Worm (Caenorhabditis elegans) whole organism, mixed stage, embryonic: Measurements from ENCODE around the gene F35F10.6.

Experiments
- M03D4.4 ChIP-seq: sonication (generic microtip); optimal IDR thresholded peaks from 2 replicates; lab custom pipeline; 2017; ENCODE audit warnings: mild to moderate bottlenecking, missing genetic modification characterization, missing compliant biosample characterization
- bed-3 ChIP-seq: fragments of 200-800 bp; sonication (Bioruptor generic); optimal IDR thresholded peaks from 3 replicates; lab custom pipeline; 2018; ENCODE audit warnings: mild to moderate bottlenecking, missing genetic modification characterization, moderate library complexity, missing compliant biosample characterization
- blmp-1 ChIP-seq: fragments of 150-350 bp; optimal IDR thresholded peaks from 2 replicates; lab custom pipeline; 2014; ENCODE audit warnings: missing biosample characterization, missing genetic modification characterization
- ceh-39 ChIP-seq: fragments of 150-350 bp; optimal IDR thresholded peaks from 2 replicates; lab custom pipeline; 2014; ENCODE audit warnings: missing biosample characterization, missing genetic modification characterization
- ceh-43 ChIP-seq: fragments of 200-800 bp; sonication (Bioruptor generic); optimal IDR thresholded peaks from 2 replicates; lab custom pipeline; 2018; ENCODE audit warnings: mild to moderate bottlenecking, missing genetic modification characterization, moderate library complexity, missing compliant biosample characterization
- ceh-83 ChIP-seq: fragments of 200-800 bp; sonication (Bioruptor generic); optimal IDR thresholded peaks from 2 replicates; lab custom pipeline; 2018; ENCODE audit warnings: mild to moderate bottlenecking, missing genetic modification characterization, missing compliant biosample characterization
- ces-1 ChIP-seq: fragments of 150-350 bp; optimal IDR thresholded peaks from 2 replicates; lab custom pipeline; 2014; ENCODE audit warnings: missing biosample characterization, missing genetic modification reagents, missing genetic modification characterization
- cnd-1 ChIP-seq: fragments of 200-800 bp; sonication (Bioruptor generic); optimal IDR thresholded peaks from 2 replicates; lab custom pipeline; 2018; ENCODE audit warnings: mild to moderate bottlenecking, missing genetic modification characterization, missing compliant biosample characterization
- drap-1 ChIP-seq: fragments of 200-800 bp; sonication (Bioruptor generic); optimal IDR thresholded peaks from 3 replicates; lab custom pipeline; 2018; ENCODE audit warnings: mild to moderate bottlenecking, missing genetic modification characterization, missing compliant biosample characterization
- elt-1 ChIP-seq: sonication (generic microtip); optimal IDR thresholded peaks from 2 replicates; lab custom pipeline; 2017; ENCODE audit warnings: missing genetic modification characterization, mild to moderate bottlenecking, missing compliant biosample characterization, antibody characterized with exemption, moderate library complexity, borderline replicate concordance; ENCODE audit not compliant: insufficient read depth
- elt-3 ChIP-seq: fragments of 150-350 bp; optimal IDR thresholded peaks from 2 replicates; lab custom pipeline; 2014; ENCODE audit warnings: missing biosample characterization, missing genetic modification characterization
- flh-1 ChIP-seq: fragments of 200-800 bp; sonication (Bioruptor generic); optimal IDR thresholded peaks from 2 replicates; lab custom pipeline; 2018; ENCODE audit warnings: mild to moderate bottlenecking, missing genetic modification characterization, moderate library complexity, missing compliant biosample characterization
- hlh-1 ChIP-seq: fragments of 150-350 bp; optimal IDR thresholded peaks from 2 replicates; lab custom pipeline; 2014; ENCODE audit warnings: missing biosample characterization, missing genetic modification reagents, missing genetic modification characterization
- lin-13 ChIP-seq: fragments of 150-350 bp; optimal IDR thresholded peaks from 2 replicates; lab custom pipeline; 2014; ENCODE audit warnings: missing biosample characterization, missing genetic modification characterization
- lin-32 ChIP-seq: fragments of 200-800 bp; sonication (Bioruptor generic); optimal IDR thresholded peaks from 2 replicates; lab custom pipeline; 2018; ENCODE audit warnings: mild to moderate bottlenecking, missing genetic modification characterization, missing compliant biosample characterization
- lsy-2 ChIP-seq: fragments of 150-350 bp; optimal IDR thresholded peaks from 2 replicates; lab custom pipeline; 2014; ENCODE audit warnings: missing biosample characterization, missing genetic modification characterization
- mab-5 ChIP-seq: fragments of 150-350 bp; optimal IDR thresholded peaks from 2 replicates; lab custom pipeline; 2014; ENCODE audit warnings: missing biosample characterization, missing genetic modification characterization
- mep-1 ChIP-seq: fragments of 150-350 bp; optimal IDR thresholded peaks from 2 replicates; lab custom pipeline; 2017; ENCODE audit warnings: missing biosample characterization, missing genetic modification reagents, missing genetic modification characterization, inconsistent platforms
- nhr-12 ChIP-seq: fragments of 150-350 bp; optimal IDR thresholded peaks from 2 replicates; lab custom pipeline; 2014; ENCODE audit warnings: missing biosample characterization, missing genetic modification characterization
- nhr-2 ChIP-seq: fragments of 150-350 bp; optimal IDR thresholded peaks from 2 replicates; lab custom pipeline; 2014; ENCODE audit warnings: missing biosample characterization, missing genetic modification characterization
- nhr-237 ChIP-seq: fragments of 150-350 bp; optimal IDR thresholded peaks from 2 replicates; lab custom pipeline; 2014; ENCODE audit warnings: missing biosample characterization, missing genetic modification characterization
- nhr-76 ChIP-seq: sonication (generic microtip); optimal IDR thresholded peaks from 2 replicates; lab custom pipeline; 2017; ENCODE audit warnings: missing biosample characterization, missing genetic modification characterization
- pha-4 ChIP-seq: fragments of 150-350 bp; optimal IDR thresholded peaks from 2 replicates; lab custom pipeline; 2018; ENCODE audit warnings: missing biosample characterization, missing genetic modification reagents, missing genetic modification characterization
- sem-2 ChIP-seq: fragments of 200-800 bp; sonication (Bioruptor generic); optimal IDR thresholded peaks from 2 replicates; lab custom pipeline; 2018; ENCODE audit warnings: mild to moderate bottlenecking, missing genetic modification characterization, missing compliant biosample characterization
- snpc-4 ChIP-seq: fragments of 150-350 bp; optimal IDR thresholded peaks from 2 replicates; lab custom pipeline; 2014; ENCODE audit warnings: missing biosample characterization, missing genetic modification characterization
- sptf-1 ChIP-seq: sonication (generic microtip); optimal IDR thresholded peaks from 2 replicates; lab custom pipeline; 2017; ENCODE audit warnings: mild to moderate bottlenecking, missing genetic modification characterization, moderate library complexity, missing compliant biosample characterization
- tbx-8 ChIP-seq: fragments of 200-800 bp; sonication (Bioruptor generic); optimal IDR thresholded peaks from 2 replicates; lab custom pipeline; 2018; ENCODE audit warnings: mild to moderate bottlenecking, missing genetic modification characterization, moderate library complexity, missing compliant biosample characterization
- unc-120 ChIP-seq: sonication (generic microtip); optimal IDR thresholded peaks from 2 replicates; lab custom pipeline; 2017; ENCODE audit warnings: missing genetic modification characterization, missing compliant biosample characterization; ENCODE audit not compliant: poor library complexity, severe bottlenecking
- unc-39 ChIP-seq: fragments of 150-350 bp; optimal IDR thresholded peaks from 2 replicates; lab custom pipeline; 2014; ENCODE audit warnings: missing biosample characterization, missing genetic modification characterization
- unc-62 ChIP-seq: fragments of 150-350 bp; optimal IDR thresholded peaks from 2 replicates; lab custom pipeline; 2014; ENCODE audit warnings: missing biosample characterization, missing genetic modification reagents, missing genetic modification characterization
- zip-8 ChIP-seq: fragments of 150-350 bp; optimal IDR thresholded peaks from 2 replicates; lab custom pipeline; 2014; ENCODE audit warnings: missing biosample characterization, missing genetic modification characterization
- ztf-11 ChIP-seq: fragments of 150-350 bp; optimal IDR thresholded peaks from 2 replicates; lab custom pipeline; 2014; ENCODE audit warnings: missing biosample characterization, missing genetic modification characterization

The F35F10.6 gene

DNA sequence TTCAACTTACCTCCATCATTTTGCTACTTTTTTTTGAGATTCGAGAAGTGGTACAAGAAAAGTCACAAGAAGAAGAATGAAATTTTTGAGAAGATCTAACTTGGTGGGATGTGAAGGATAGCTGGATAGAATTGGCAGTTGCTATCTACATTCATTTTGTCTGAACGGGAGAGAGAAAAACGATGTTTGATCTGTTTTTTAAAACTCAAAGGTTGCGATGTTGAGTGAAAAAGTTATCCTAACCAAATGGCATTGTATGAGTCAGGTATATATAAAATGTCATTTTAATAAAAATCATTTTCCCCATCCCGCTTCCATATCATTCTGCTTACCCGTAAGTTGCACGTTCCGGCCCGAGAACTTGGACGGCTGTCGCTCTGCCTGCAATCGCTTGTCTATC is at the start of gene F35F10.6:
Gene F35F10.6, minus strand, starts transcription at position 101 of the 400 bp plus-strand sequence.
- no peak for TF ChIP-seq elt-1 (tag; lab: Kevin White, UChicago)
- TF ChIP-seq unc-120 (tag; lab: Kevin White, UChicago): no peak
- TF ChIP-seq ces-1: no peak
- TF ChIP-seq drap-1 (GFP tag; lab: Kevin White, UChicago): no peak
- TF ChIP-seq ztf-11: no peak
- no peak for TF ChIP-seq flh-1 (GFP tag; lab: Kevin White, UChicago)
- no peak for TF ChIP-seq lin-13
- TF ChIP-seq unc-62 (GFP tag; lab: Kevin White, UChicago): no peak
- TF ChIP-seq lin-32 (GFP tag; lab: Kevin White, UChicago): no peak
- TF ChIP-seq snpc-4 (tag; lab: Kevin White, UChicago): no peak
- TF ChIP-seq nhr-76 (tag; lab: Kevin White, UChicago): no peak
- TF ChIP-seq ceh-39: no peak
- TF ChIP-seq hlh-1 (tag; lab: Kevin White, UChicago): no peak
- no peak for TF ChIP-seq bed-3
- no peak for TF ChIP-seq unc-39 (tag; lab: Kevin White, UChicago)
- no peak for TF ChIP-seq nhr-2 (tag; lab: Kevin White, UChicago)
- no peak for TF ChIP-seq nhr-237
- no peak for TF ChIP-seq blmp-1 (tag; lab: Kevin White, UChicago)
- no peak for TF ChIP-seq ceh-83 (GFP tag; lab: Kevin White, UChicago)

DNA sequence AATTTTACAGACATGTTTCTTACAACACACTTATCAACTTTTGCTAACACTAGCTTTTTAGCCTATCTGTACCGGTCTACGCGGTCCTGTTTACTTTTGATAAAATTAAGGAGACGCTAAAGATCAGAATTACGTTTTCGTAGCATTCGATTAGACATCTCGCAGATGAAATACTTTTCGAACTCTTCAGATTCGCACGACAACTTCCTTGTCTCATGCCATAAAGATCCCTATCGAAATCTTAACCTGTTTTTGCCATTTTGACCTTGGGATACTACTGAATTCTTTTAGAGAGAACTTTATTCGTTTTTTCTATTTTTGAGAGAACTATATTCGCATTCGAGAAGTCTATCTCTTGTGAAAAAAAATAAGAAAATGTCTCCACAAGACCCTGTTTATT is 44.2 kb upstream of the F35F10.6 start, which contains the start of gene C17B7.5:
Gene C17B7.5, plus strand, starts transcription at position 301 of the 400 bp plus-strand sequence.
- no peak for TF ChIP-seq hlh-1 (tag; lab: Kevin White, UChicago)
- TF ChIP-seq elt-1 (tag; lab: Kevin White, UChicago): no peak
- TF ChIP-seq unc-62 (GFP tag; lab: Kevin White, UChicago): no peak
- no peak for TF ChIP-seq mep-1 (tag; lab: Kevin White, UChicago)
- no peak for TF ChIP-seq drap-1 (GFP tag; lab: Kevin White, UChicago)
- no peak for TF ChIP-seq zip-8 (tag; lab: Kevin White, UChicago)
- TF ChIP-seq cnd-1: no peak
- TF ChIP-seq tbx-8 (GFP tag; lab: Kevin White, UChicago): no peak

DNA sequence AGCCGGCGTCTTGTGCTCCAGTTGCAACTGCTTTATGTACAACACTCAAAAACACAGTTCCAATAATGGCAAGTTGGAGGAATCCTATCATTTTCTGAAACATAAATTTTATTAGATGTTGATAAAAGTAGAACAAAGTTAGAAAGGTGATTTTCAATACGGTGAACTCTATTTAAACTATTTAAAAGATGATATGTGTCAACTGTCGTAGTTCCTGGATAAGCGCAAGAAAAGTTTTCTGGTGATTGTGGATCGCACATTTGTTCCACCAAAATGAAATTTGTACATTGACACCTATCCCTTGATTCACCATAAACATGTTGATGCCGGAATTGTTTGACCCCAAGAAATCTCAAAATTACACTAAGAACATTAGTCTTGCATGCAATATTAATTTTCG is 42.9 kb upstream of the F35F10.6 start, which contains the start of gene C17B7.9:
Gene C17B7.9, minus strand, starts transcription at position 101 of the 400 bp plus-strand sequence.
- TF ChIP-seq mab-5 (tag; lab: Kevin White, UChicago) (no peak), snpc-4 (tag; lab: Kevin White, UChicago) (no peak), unc-39 (tag; lab: Kevin White, UChicago) (no peak), ces-1 (no peak), ceh-83 (GFP tag; lab: Kevin White, UChicago) (no peak), blmp-1 (tag; lab: Kevin White, UChicago) (no peak), ceh-39 (no peak), tbx-8 (GFP tag; lab: Kevin White, UChicago) (no peak), elt-3 (tag; lab: Kevin White, UChicago) (no peak), elt-1 (tag; lab: Kevin White, UChicago) (no peak), lin-32 (GFP tag; lab: Kevin White, UChicago) (no peak), bed-3 (no peak), M03D4.4 (tag; lab: Kevin White, UChicago) (no peak), sem-2 (GFP tag; lab: Kevin White, UChicago) (no peak), sptf-1 (no peak), unc-62 (GFP tag; lab: Kevin White, UChicago) (no peak), unc-120 (tag; lab: Kevin White, UChicago) (no peak)

DNA sequence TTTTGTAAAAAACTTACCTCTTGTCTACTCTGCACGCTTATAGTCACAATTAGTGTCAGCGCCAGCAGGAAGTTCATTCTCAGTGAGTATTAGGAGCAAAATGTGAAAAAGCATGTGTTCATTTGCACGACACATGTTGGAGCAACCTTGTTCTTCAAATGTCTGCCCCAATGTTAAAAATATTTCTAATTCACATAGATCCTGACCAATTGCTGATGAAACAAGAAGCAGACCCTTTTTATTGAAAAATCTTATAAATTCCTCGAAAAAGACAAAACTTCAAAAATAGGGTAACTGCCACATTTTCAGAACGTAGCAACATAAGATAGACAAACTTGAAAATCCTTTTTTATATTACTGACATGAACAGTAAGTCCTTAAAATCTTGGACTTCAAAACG is 35.0 kb upstream of the F35F10.6 start, which contains the start of gene C17B7.8:
Gene C17B7.8, minus strand, starts transcription at position 101 of the 400 bp plus-strand sequence.
- no peak for TF ChIP-seq lsy-2 (tag; lab: Kevin White, UChicago)
- TF ChIP-seq nhr-12 (tag; lab: Kevin White, UChicago): no peak
- no peak for TF ChIP-seq unc-62 (GFP tag; lab: Kevin White, UChicago)
- no peak for TF ChIP-seq lin-32 (GFP tag; lab: Kevin White, UChicago)
- TF ChIP-seq elt-3 (tag; lab: Kevin White, UChicago): no peak
- no peak for TF ChIP-seq snpc-4 (tag; lab: Kevin White, UChicago)
- TF ChIP-seq mab-5 (tag; lab: Kevin White, UChicago): no peak
- TF ChIP-seq hlh-1 (tag; lab: Kevin White, UChicago): no peak
- no peak for TF ChIP-seq ztf-11
- TF ChIP-seq ceh-43 (GFP tag; lab: Kevin White, UChicago): no peak
- no peak for TF ChIP-seq ceh-39
- TF ChIP-seq zip-8 (tag; lab: Kevin White, UChicago): no peak
- no peak for TF ChIP-seq pha-4 (tag; lab: Kevin White, UChicago)
- no peak for TF ChIP-seq lin-13
